Fruit fly (Drosophila melanogaster): Measurements from ENCODE around the gene FarO.
A peak's percentile ranks its signal among the peaks of the same experiment; 100 is the strongest.

The FarO gene

dm6 chrX:2213759-2214406 lies 10.2 kb upstream of the FarO start, which contains the start of gene SmydA-8:
TSS of gene SmydA-8 (minus strand) at chrX:2213809.
- TF ChIP-seq CG34422 (GFP tag; IDR thresholded peaks at IDR 0.05) (no peak), CG10979 (tag; optimal IDR thresholded peaks at IDR 0.05) (peak; percentile 57), Optix (GFP tag; IDR thresholded peaks at IDR 0.05) (no peak), CG13287 (GFP tag; IDR thresholded peaks at IDR 0.05; ENCODE audit: partially characterized antibody) (0 out of 2 replicates have a peak, but pooled peaks have one; percentile 13), CG12769 (tag; optimal IDR thresholded peaks at IDR 0.05) (peak; percentile 6), CG7372 (GFP tag; IDR thresholded peaks at IDR 0.05) (peak; percentile 89), hkb (optimal IDR thresholded peaks at IDR 0.05) (no peak), hkb (GFP tag; IDR thresholded peaks at IDR 0.05) (0 out of 2 replicates have a peak, but pooled peaks have one; percentile 10), Deaf1 (tag; optimal IDR thresholded peaks at IDR 0.05) (peak; percentile 51), CG2120 (GFP tag; optimal IDR thresholded peaks at IDR 0.05) (no peak), CG9437 (GFP tag; optimal IDR thresholded peaks at IDR 0.05) (peak; percentile 98), crp (GFP tag; optimal IDR thresholded peaks at IDR 0.05) (no peak), CG4707 (GFP tag; optimal IDR thresholded peaks at IDR 0.05) (no peak), Pdp1 (GFP tag; optimal IDR thresholded peaks at IDR 0.05) (peak in 1 of 2 experiments; percentile 66), sens (GFP tag) (peak; percentile 19), ci (GFP tag; IDR thresholded peaks at IDR 0.05) (no peak), Med (GFP tag) (peak; percentile 27), h (optimal IDR thresholded peaks at IDR 0.05) (no peak), gfzf (GFP tag; optimal IDR thresholded peaks at IDR 0.05) (no peak), tin (GFP tag; optimal IDR thresholded peaks at IDR 0.05) (no peak), Dref (GFP tag; IDR thresholded peaks at IDR 0.05) (no peak)

- TF ChIP-seq CG11504 (tag; optimal IDR thresholded peaks at IDR 0.05) (peak; percentile 6), Med (GFP tag) (peak; percentile 25), Blimp-1 (GFP tag; optimal IDR thresholded peaks at IDR 0.05) (peak; percentile 14), CG4617 (GFP tag; optimal IDR thresholded peaks at IDR 0.05; ENCODE audit: borderline replicate concordance) (no peak)
Observed at dm6 chrX:2212327-2212820, 8.7 kb upstream of the FarO start.

dm6 chrX:2208641-2209241 lies 5.1 kb upstream of the FarO start:
- TF ChIP-seq CG33557 (GFP tag; optimal IDR thresholded peaks at IDR 0.05) (no peak), tna (GFP tag; IDR thresholded peaks at IDR 0.05; ENCODE audit: partially characterized antibody) (no peak), CG14014 (GFP tag; IDR thresholded peaks at IDR 0.05) (0 out of 2 replicates have a peak, but pooled peaks have one; percentile 13), CG15696 (tag; optimal IDR thresholded peaks at IDR 0.05) (no peak), jigr1 (GFP tag; IDR thresholded peaks at IDR 0.05) (no peak), CG15514 (GFP tag; optimal IDR thresholded peaks at IDR 0.05) (no peak), CG1602 (GFP tag; optimal IDR thresholded peaks at IDR 0.05) (no peak), CG17802 (tag; optimal IDR thresholded peaks at IDR 0.05) (no peak), CG6175 (GFP tag; IDR thresholded peaks at IDR 0.05) (peak; percentile 91), ci (GFP tag; IDR thresholded peaks at IDR 0.05) (no peak), btn (GFP tag; optimal IDR thresholded peaks at IDR 0.05) (no peak), lilli (GFP tag; optimal IDR thresholded peaks at IDR 0.05) (peak; percentile 13), slbo (GFP tag; IDR thresholded peaks at IDR 0.05) (peak; percentile 42), zfh1 (GFP tag; IDR thresholded peaks at IDR 0.05) (no peak), CG9932 (GFP tag; IDR thresholded peaks at IDR 0.05) (peak; percentile 59), ab (GFP tag; optimal IDR thresholded peaks at IDR 0.05) (no peak), esg (GFP tag; conservative IDR thresholded peaks at IDR 0.05) (no peak; the same call in 1 of the 2 replicates), wek (GFP tag; optimal IDR thresholded peaks at IDR 0.05) (no peak), odd (GFP tag; optimal IDR thresholded peaks at IDR 0.05) (no peak), ken (GFP tag; IDR thresholded peaks at IDR 0.05) (no peak), CG34224 (GFP tag; IDR thresholded peaks at IDR 0.05; ENCODE audit: partially characterized antibody) (no peak), tgo (GFP tag; IDR thresholded peaks at IDR 0.05) (peak; percentile 19; the same call in 1 of the 3 replicates), Lpt (GFP tag; optimal IDR thresholded peaks at IDR 0.05) (no peak), CG18764 (GFP tag; optimal IDR thresholded peaks at IDR 0.05) (no peak)
